Worm (Caenorhabditis elegans): ENCODE data around the gene srj-57.

DNA sequence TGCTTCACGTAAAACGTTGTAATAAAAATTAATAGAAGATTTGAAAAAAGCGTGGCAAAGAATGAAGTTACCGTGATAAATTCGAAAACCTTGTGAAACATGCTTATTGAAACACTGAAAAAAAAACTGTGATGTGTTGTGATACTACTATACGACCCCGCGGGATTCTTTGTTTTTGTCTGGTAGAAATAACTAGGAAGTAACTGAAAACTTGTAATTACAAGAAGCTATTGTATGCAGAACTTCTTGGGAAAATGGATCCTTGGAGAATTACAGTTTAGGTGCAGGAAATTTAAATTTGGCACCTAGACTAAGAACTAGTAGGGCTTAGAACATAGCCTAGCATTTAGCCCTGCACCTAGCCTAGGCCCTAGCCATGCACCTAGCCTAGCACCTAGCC lies 24.4 kb upstream of the srj-57 start, which contains the start of gene str-39:
- TF ChIP-seq dpl-1 (GFP tag; optimal IDR thresholded peaks at IDR 0.05) (no peak), rpc-1 (optimal IDR thresholded peaks at IDR 0.05) (no peak), rpc-1 (tag; optimal IDR thresholded peaks at IDR 0.05) (no peak), fkh-3 (tag; optimal IDR thresholded peaks at IDR 0.05) (no peak), K12H6.12 (tag; optimal IDR thresholded peaks at IDR 0.05) (no peak), B0035.1 (tag; optimal IDR thresholded peaks at IDR 0.05) (no peak)

All from whole organism, young adult.